Worm (Caenorhabditis elegans) whole organism, L3 larva: Measurements from ENCODE around the gene glb-12.

ENCODE experiments used
- aly-2 ChIP-seq: fragments of 150-350 bp; optimal IDR thresholded peaks from 2 replicates; lab custom pipeline; 2014; ENCODE audit warnings: missing biosample characterization, missing genetic modification characterization
- ceh-28 ChIP-seq: fragments of 150-350 bp; optimal IDR thresholded peaks from 2 replicates; lab custom pipeline; 2014; ENCODE audit warnings: missing biosample characterization, missing genetic modification reagents, missing genetic modification characterization
- ceh-82 ChIP-seq: fragments of 150-350 bp; optimal IDR thresholded peaks from 2 replicates; lab custom pipeline; 2014; ENCODE audit warnings: missing biosample characterization, missing genetic modification characterization
- daf-12 ChIP-seq: fragments of 150-350 bp; optimal IDR thresholded peaks from 2 replicates; lab custom pipeline; 2014; ENCODE audit warnings: missing biosample characterization, missing genetic modification reagents, missing genetic modification characterization
- egl-27 ChIP-seq: sonication (generic microtip); optimal IDR thresholded peaks from 4 replicates; lab custom pipeline; 2017; ENCODE audit warnings: missing biosample characterization, missing genetic modification reagents, missing genetic modification characterization
- egl-5 ChIP-seq: fragments of 150-350 bp; optimal IDR thresholded peaks from 2 replicates; lab custom pipeline; 2017; ENCODE audit warnings: missing biosample characterization, missing genetic modification reagents, missing genetic modification characterization, inconsistent platforms
- elt-1 ChIP-seq: fragments of 150-350 bp; optimal IDR thresholded peaks from 2 replicates; lab custom pipeline; 2014; ENCODE audit warnings: missing biosample characterization, missing genetic modification characterization
- elt-2 ChIP-seq: sonication (generic microtip); optimal IDR thresholded peaks from 2 replicates; lab custom pipeline; 2016; ENCODE audit warnings: missing genetic modification reagents, mild to moderate bottlenecking, missing genetic modification characterization, missing compliant biosample characterization
- elt-3 ChIP-seq, 3 experiments: fragments of 150-350 bp in 1 of 3; sonication (generic microtip) in 2 of 3; optimal IDR thresholded peaks; 2 replicates in 2 of 3; 4 replicates in 1 of 3; lab custom pipeline; 2014 to 2017; ENCODE audit warnings: missing biosample characterization in 3 of 3, missing genetic modification characterization in 3 of 3
- fkh-10 ChIP-seq: sonication (generic microtip); optimal IDR thresholded peaks from 2 replicates; lab custom pipeline; 2017; ENCODE audit warnings: missing biosample characterization, missing genetic modification reagents, missing genetic modification characterization
- fkh-2 ChIP-seq: fragments of 150-350 bp; optimal IDR thresholded peaks from 2 replicates; lab custom pipeline; 2014; ENCODE audit warnings: missing biosample characterization, missing genetic modification reagents, missing genetic modification characterization
- hmg-11 ChIP-seq: sonication (generic microtip); optimal IDR thresholded peaks from 2 replicates; lab custom pipeline; 2016; ENCODE audit warnings: missing genetic modification characterization, missing compliant biosample characterization
- jun-1 ChIP-seq: fragments of 150-350 bp; optimal IDR thresholded peaks from 2 replicates; lab custom pipeline; 2014; ENCODE audit warnings: missing biosample characterization, missing genetic modification reagents, missing genetic modification characterization
- lin-15B ChIP-seq: fragments of 150-350 bp; optimal IDR thresholded peaks from 2 replicates; lab custom pipeline; 2014; ENCODE audit warnings: missing biosample characterization, missing genetic modification characterization
- lin-39 ChIP-seq: fragments of 150-350 bp; optimal IDR thresholded peaks from 2 replicates; lab custom pipeline; 2018; ENCODE audit warnings: missing biosample characterization, missing genetic modification reagents, missing genetic modification characterization
- mml-1 ChIP-seq: fragments of 150-350 bp; sonication (generic microtip); optimal IDR thresholded peaks from 3 replicates; lab custom pipeline; 2014; ENCODE audit warnings: missing biosample characterization, missing genetic modification characterization
- nhr-11 ChIP-seq: fragments of 150-350 bp; optimal IDR thresholded peaks from 2 replicates; lab custom pipeline; 2014; ENCODE audit warnings: missing biosample characterization, missing genetic modification characterization
- nhr-12 ChIP-seq: fragments of 150-350 bp; optimal IDR thresholded peaks from 2 replicates; lab custom pipeline; 2014; ENCODE audit warnings: missing biosample characterization, missing genetic modification characterization
- nhr-23 ChIP-seq: fragments of 150-350 bp; optimal IDR thresholded peaks from 2 replicates; lab custom pipeline; 2014; ENCODE audit warnings: missing biosample characterization, missing genetic modification reagents, missing genetic modification characterization
- nhr-25 ChIP-seq: sonication (generic microtip); optimal IDR thresholded peaks from 2 replicates; lab custom pipeline; 2017; ENCODE audit warnings: missing biosample characterization, missing genetic modification characterization
- nhr-43 ChIP-seq: sonication (generic microtip); optimal IDR thresholded peaks from 2 replicates; lab custom pipeline; 2016; ENCODE audit warnings: mild to moderate bottlenecking, missing genetic modification characterization, missing compliant biosample characterization; ENCODE audit not compliant: poor library complexity, severe bottlenecking
- nhr-76 ChIP-seq: fragments of 150-350 bp; sonication (generic microtip); optimal IDR thresholded peaks from 5 replicates; lab custom pipeline; 2014; ENCODE audit warnings: missing biosample characterization, missing genetic modification characterization
- pha-4 ChIP-seq: fragments of 150-350 bp; optimal IDR thresholded peaks from 2 replicates; lab custom pipeline; 2014; ENCODE audit warnings: missing biosample characterization, missing genetic modification reagents, missing genetic modification characterization
- pqm-1 ChIP-seq: fragments of 150-350 bp; optimal IDR thresholded peaks from 2 replicates; lab custom pipeline; 2017; ENCODE audit warnings: missing biosample characterization, missing genetic modification characterization, inconsistent platforms
- sea-2 ChIP-seq: fragments of 150-350 bp; sonication (generic microtip); optimal IDR thresholded peaks from 4 replicates; lab custom pipeline; 2014; ENCODE audit warnings: missing biosample characterization, missing genetic modification reagents, missing genetic modification characterization
- skn-1 ChIP-seq: fragments of 150-350 bp; optimal IDR thresholded peaks from 2 replicates; lab custom pipeline; 2014; ENCODE audit warnings: missing biosample characterization, missing genetic modification characterization
- tbx-2 ChIP-seq: sonication (generic microtip); optimal IDR thresholded peaks from 2 replicates; lab custom pipeline; 2016; ENCODE audit warnings: mild to moderate bottlenecking, missing genetic modification characterization, missing compliant biosample characterization
- unc-39 ChIP-seq: sonication (generic microtip); optimal IDR thresholded peaks from 4 replicates; lab custom pipeline; 2017; ENCODE audit warnings: missing biosample characterization, missing genetic modification characterization
- unc-62 ChIP-seq: fragments of 150-350 bp; sonication (generic microtip); optimal IDR thresholded peaks from 4 replicates; lab custom pipeline; 2014; ENCODE audit warnings: missing biosample characterization, missing genetic modification reagents, missing genetic modification characterization
- zag-1 ChIP-seq: fragments of 150-350 bp; optimal IDR thresholded peaks from 2 replicates; lab custom pipeline; 2014; ENCODE audit warnings: missing biosample characterization, missing genetic modification characterization
- ztf-4 ChIP-seq: fragments of 150-350 bp; optimal IDR thresholded peaks from 2 replicates; lab custom pipeline; 2014; ENCODE audit warnings: missing biosample characterization, missing genetic modification characterization

Gene glb-12

DNA sequence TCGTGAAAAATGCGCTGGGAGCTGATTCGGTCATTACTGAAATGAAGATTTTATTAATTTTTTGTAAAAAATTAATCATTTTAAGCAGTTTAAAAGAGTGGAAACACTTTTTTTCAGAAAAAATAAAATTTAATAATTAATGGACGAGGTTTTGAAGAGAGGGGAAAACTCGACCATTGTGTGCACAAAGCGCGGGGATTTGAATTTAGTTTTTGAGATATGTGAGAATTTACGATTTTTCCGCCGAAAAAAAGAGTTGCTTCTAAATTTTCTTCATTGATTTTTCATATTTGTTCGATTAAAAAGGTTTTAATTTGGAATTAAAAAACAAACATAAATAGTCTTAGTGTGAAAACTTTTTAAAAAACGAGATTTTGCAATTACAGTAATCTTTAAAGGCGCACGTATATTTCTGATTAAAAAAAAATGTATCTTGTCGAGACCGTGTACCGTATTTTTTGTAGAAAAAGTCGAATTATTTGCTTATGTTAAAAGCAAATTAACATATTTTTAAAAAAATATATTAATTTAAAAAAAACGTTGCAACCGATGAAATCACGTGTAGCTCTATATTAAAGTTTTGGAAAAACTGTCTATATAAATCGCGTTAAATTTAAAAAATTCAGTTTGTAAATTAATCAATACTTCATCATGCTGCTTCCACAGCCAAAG lies 17.1 kb downstream of the glb-12 start, which contains the start of the genes dph-2 and C09G5.7:
dph-2 (minus strand) TSS at position 36 of the 672 bp plus-strand sequence.
C09G5.7 (plus strand) TSS at position 622 of the 672 bp plus-strand sequence.
- no peak for TF ChIP-seq mml-1
- TF ChIP-seq lin-15B (tag; lab: Kevin White, UChicago): peak; percentile 47

DNA sequence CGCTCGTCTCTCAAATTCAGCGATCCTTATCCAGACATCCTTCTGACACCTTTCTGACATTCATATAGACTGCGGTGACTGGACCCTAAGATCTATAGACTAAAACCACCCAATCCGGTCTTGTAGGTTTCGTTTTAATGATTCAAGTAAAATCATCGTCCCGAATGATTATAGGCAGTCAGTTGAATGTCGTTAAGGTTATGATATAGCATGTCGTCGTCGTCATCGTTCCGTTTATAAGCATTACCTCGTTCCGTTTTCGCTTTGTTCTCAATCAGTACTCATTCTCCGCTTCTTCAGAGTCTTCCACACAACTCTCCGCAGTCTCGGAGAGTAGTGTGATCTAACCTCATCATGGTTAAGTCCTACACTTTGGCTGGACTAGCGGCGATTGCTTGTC lies 22.8 kb downstream of the glb-12 start, which contains the start of gene bli-1:
bli-1 (plus strand) TSS at position 301 of the 400 bp plus-strand sequence.
- TF ChIP-seq hmg-11 (tag; lab: Kevin White, UChicago) (no peak), aly-2 (tag; lab: Kevin White, UChicago) (no peak), unc-39 (no peak), lin-39 (no peak), ztf-4 (no peak), elt-2 (tag; lab: Kevin White, UChicago) (no peak), pha-4 (tag; lab: Kevin White, UChicago) (no peak), elt-3 (tag; optimal IDR thresholded peaks at IDR 0.05; lab: Kevin White, UChicago) (no peak), skn-1 (tag; lab: Kevin White, UChicago) (no peak), unc-62 (GFP tag; lab: Kevin White, UChicago) (no peak), nhr-43 (tag; lab: Kevin White, UChicago) (no peak), daf-12 (no peak), elt-1 (tag; lab: Kevin White, UChicago) (no peak), lin-15B (tag; lab: Kevin White, UChicago) (no peak)

ce11 chrII:10707439-10708096 lies 23.9 kb downstream of the glb-12 start:
- TF ChIP-seq ceh-28: no peak

DNA sequence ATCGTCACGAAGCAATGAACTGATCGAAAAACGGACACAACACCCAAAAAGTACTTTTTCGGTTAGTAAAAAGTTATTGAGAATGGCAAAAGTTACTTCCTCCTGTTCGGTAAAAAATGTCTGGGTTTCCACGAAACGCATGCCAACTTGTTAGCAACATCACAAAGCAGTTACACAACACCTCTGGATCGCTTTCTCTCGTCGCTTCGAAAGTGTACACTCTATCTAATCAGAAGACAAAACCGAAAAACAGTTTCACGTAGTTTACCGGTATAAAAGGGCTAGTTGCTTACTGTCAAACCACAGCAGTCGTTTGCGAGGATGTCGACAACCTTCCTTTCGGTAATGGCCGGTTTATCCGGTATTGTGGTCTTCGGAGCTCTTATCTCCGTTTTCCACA lies 24.6 kb downstream of the glb-12 start, which contains the start of gene col-80:
col-80 (plus strand) TSS at position 301 of the 400 bp plus-strand sequence.
- TF ChIP-seq jun-1 (no peak), mml-1 (no peak), lin-15B (tag; lab: Kevin White, UChicago) (no peak), tbx-2 (no peak)

- TF ChIP-seq nhr-43 (tag; lab: Kevin White, UChicago) (no peak), nhr-76 (tag; lab: Kevin White, UChicago) (no peak), ceh-82 (tag; lab: Kevin White, UChicago) (no peak), zag-1 (tag; lab: Kevin White, UChicago) (no peak), egl-27 (tag; lab: Kevin White, UChicago) (no peak), fkh-2 (no peak), pqm-1 (tag; lab: Kevin White, UChicago) (no peak), nhr-25 (peak; percentile 18), nhr-11 (tag; lab: Kevin White, UChicago) (no peak), egl-5 (tag; lab: Kevin White, UChicago) (no peak), daf-12 (no peak), fkh-10 (GFP tag; lab: Kevin White, UChicago) (peak; percentile 71), nhr-12 (tag; lab: Kevin White, UChicago) (no peak), nhr-23 (tag; lab: Kevin White, UChicago) (no peak), jun-1 (no peak), tbx-2 (no peak), ztf-4 (no peak), sea-2 (GFP tag; lab: Kevin White, UChicago) (no peak)
- TF ChIP-seq, all 47 proteins: peak for 2
These were observed 25.4 kb downstream of the glb-12 start for ce11 chrII:10706038-10706437.
